Worm (Caenorhabditis elegans): Measurements from ENCODE around the gene srlf-34.

The srlf-34 gene

DNA sequence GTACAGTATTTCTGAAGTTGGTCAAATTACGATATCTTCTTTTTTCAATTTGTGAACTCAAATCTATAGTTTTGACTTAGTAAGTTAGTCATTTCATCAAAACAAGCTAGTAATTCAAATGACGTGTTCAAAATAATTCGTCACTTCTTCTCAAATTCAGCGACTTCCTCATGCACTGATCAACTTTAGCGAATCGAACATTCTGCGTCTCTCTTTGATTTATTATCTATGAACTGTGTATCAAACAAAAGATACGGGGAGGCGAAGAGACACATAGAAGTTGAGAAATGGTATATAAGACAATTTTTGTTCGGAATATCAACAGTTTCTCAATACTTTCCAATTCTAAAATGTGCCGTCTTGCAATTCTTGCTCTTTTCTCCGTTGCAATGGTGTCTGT, at the start of gene srlf-34:
Gene srlf-34, plus strand, starts transcription at position 321 of the 400 bp plus-strand sequence.
- TF ChIP-seq C38D4.7 (GFP tag; optimal IDR thresholded peaks at IDR 0.05), result no peak
- TF ChIP-seq ceh-14 (tag; optimal IDR thresholded peaks at IDR 0.05), result no peak
- no peak for TF ChIP-seq ceh-18 (tag; optimal IDR thresholded peaks at IDR 0.05)
- TF ChIP-seq tbx-2 (tag; optimal IDR thresholded peaks at IDR 0.05), result no peak
- TF ChIP-seq tbx-7 (tag; optimal IDR thresholded peaks at IDR 0.05), result no peak
- TF ChIP-seq ceh-6 (GFP tag; optimal IDR thresholded peaks at IDR 0.05), result no peak
- TF ChIP-seq C08G9.2 (tag; optimal IDR thresholded peaks at IDR 0.05), result no peak
- no peak for TF ChIP-seq pax-1 (tag; optimal IDR thresholded peaks at IDR 0.05)
- no peak for TF ChIP-seq zip-5 (tag; optimal IDR thresholded peaks at IDR 0.05)
- no peak for TF ChIP-seq eyg-1 (tag; optimal IDR thresholded peaks at IDR 0.05)
- TF ChIP-seq ceh-31 (tag; optimal IDR thresholded peaks at IDR 0.05), result no peak
- no peak for TF ChIP-seq hlh-6 (tag; optimal IDR thresholded peaks at IDR 0.05)
- no peak for TF ChIP-seq lin-11 (tag; optimal IDR thresholded peaks at IDR 0.05)
- TF ChIP-seq odd-2 (tag; optimal IDR thresholded peaks at IDR 0.05), result no peak
- no peak for TF ChIP-seq ahr-1 (tag; optimal IDR thresholded peaks at IDR 0.05)
- no peak for TF ChIP-seq unc-55 (GFP tag; optimal IDR thresholded peaks at IDR 0.05)
- no peak for TF ChIP-seq pat-9 (tag; optimal IDR thresholded peaks at IDR 0.05)

- no peak for TF ChIP-seq ceh-45 (GFP tag; IDR thresholded peaks at IDR 0.05)
- no peak for TF ChIP-seq elt-2 (tag; optimal IDR thresholded peaks at IDR 0.05)
- no peak for TF ChIP-seq fkh-6 (tag; optimal IDR thresholded peaks at IDR 0.05)
- TF ChIP-seq ceh-14 (tag; optimal IDR thresholded peaks at IDR 0.05), result no peak
- TF ChIP-seq pag-3 (tag; optimal IDR thresholded peaks at IDR 0.05; ENCODE audit: borderline replicate concordance), result no peak
- no peak for TF ChIP-seq C38D4.7 (GFP tag; optimal IDR thresholded peaks at IDR 0.05)
- no peak for TF ChIP-seq ceh-48 (tag; optimal IDR thresholded peaks at IDR 0.05)
- TF ChIP-seq dmd-4 (tag; optimal IDR thresholded peaks at IDR 0.05; ENCODE audit: borderline replicate concordance), result no peak
- no peak for TF ChIP-seq hlh-8 (tag; optimal IDR thresholded peaks at IDR 0.05)
Observed at ce11 chrII:10270052-10270451, 42.0 kb upstream of the srlf-34 start, which contains the start of gene F54B3.2. Gene F54B3.2 (minus strand): TSS chrII:10270152.

ce11 chrII:10271093-10271492, 41.0 kb upstream of the srlf-34 start, which contains the start of gene F54B3.4:
Gene F54B3.4 (minus strand): TSS chrII:10271193.
- TF ChIP-seq nhr-11 (tag; optimal IDR thresholded peaks at IDR 0.05), result no peak
- TF ChIP-seq tbx-2 (tag; optimal IDR thresholded peaks at IDR 0.05), result no peak
- TF ChIP-seq ceh-48 (tag; optimal IDR thresholded peaks at IDR 0.05), result no peak
- no peak for TF ChIP-seq ama-1 (optimal IDR thresholded peaks at IDR 0.05)
- no peak for TF ChIP-seq elt-2 (tag; optimal IDR thresholded peaks at IDR 0.05)
- no peak for TF ChIP-seq pha-2 (tag; optimal IDR thresholded peaks at IDR 0.05)

ce11 chrII:10279561-10279960, 32.5 kb upstream of the srlf-34 start, which contains the start of gene ZK971.1:
Gene ZK971.1 (minus strand): TSS chrII:10279661.
- TF ChIP-seq unc-42 (tag; optimal IDR thresholded peaks at IDR 0.05) (peak; percentile 19), ceh-45 (GFP tag; IDR thresholded peaks at IDR 0.05) (no peak)

- no peak for TF ChIP-seq hlh-30 (tag; optimal IDR thresholded peaks at IDR 0.05; ENCODE audit: insufficient read depth)
- TF ChIP-seq gmeb-2 (tag; optimal IDR thresholded peaks at IDR 0.05), result no peak
- TF ChIP-seq fax-1 (tag; optimal IDR thresholded peaks at IDR 0.05), result no peak
- TF ChIP-seq ets-4 (tag; optimal IDR thresholded peaks at IDR 0.05), result no peak
- TF ChIP-seq pat-9 (tag; optimal IDR thresholded peaks at IDR 0.05), result no peak
Observed at ce11 chrII:10281674-10282073, 30.4 kb upstream of the srlf-34 start.

ce11 chrII:10283145-10283544, 28.9 kb upstream of the srlf-34 start:
- TF ChIP-seq tbx-2 (tag; optimal IDR thresholded peaks at IDR 0.05) (no peak), gmeb-2 (tag; optimal IDR thresholded peaks at IDR 0.05) (no peak), ztf-16 (tag; optimal IDR thresholded peaks at IDR 0.05) (no peak), elt-4 (tag; optimal IDR thresholded peaks at IDR 0.05) (no peak), T23F11.4 (GFP tag; optimal IDR thresholded peaks at IDR 0.05) (no peak), odd-2 (tag; optimal IDR thresholded peaks at IDR 0.05) (no peak), ceh-9 (tag; optimal IDR thresholded peaks at IDR 0.05) (no peak)

Data from whole organism, late embryonic.